Fruit fly (Drosophila melanogaster) whole organism, embryonic: ENCODE results near the gene gdl.

Experiments
- Blimp-1 ChIP-seq: fragments of 200-800 bp; sonication (Bioruptor generic); optimal IDR thresholded peaks from 3 replicates; lab custom pipeline; 2018; ENCODE audit warnings: missing biosample characterization, missing genetic modification characterization, mild to moderate bottlenecking, moderate library complexity, missing genetic modification reagents
- CG12391 ChIP-seq: fragments of 200-800 bp; sonication (Bioruptor generic); optimal IDR thresholded peaks from 3 replicates; lab custom pipeline; 2018; ENCODE audit warnings: missing biosample characterization, mild to moderate bottlenecking, missing genetic modification characterization, moderate library complexity
- CG17568 ChIP-seq: fragments of 200-800 bp; sonication (Bioruptor generic); optimal IDR thresholded peaks from 2 replicates; lab custom pipeline; 2018; ENCODE audit warnings: missing biosample characterization, mild to moderate bottlenecking, missing genetic modification characterization, moderate library complexity
- CG8281 ChIP-seq: fragments of 200-800 bp; sonication (Bioruptor generic); optimal IDR thresholded peaks from 2 replicates; lab custom pipeline; 2018; ENCODE audit warnings: missing biosample characterization, mild to moderate bottlenecking, missing genetic modification characterization, moderate library complexity
- CG8478 ChIP-seq: fragments of >200 bp; optimal IDR thresholded peaks from 2 replicates; lab custom pipeline; 2018
- Lpt ChIP-seq: fragments of >200 bp; optimal IDR thresholded peaks from 2 replicates; lab custom pipeline; 2018; ENCODE audit warnings: missing biosample characterization, missing genetic modification characterization
- ab ChIP-seq: fragments of 200-800 bp; sonication (Bioruptor generic); optimal IDR thresholded peaks from 2 replicates; lab custom pipeline; 2016; ENCODE audit warnings: missing biosample characterization, missing genetic modification characterization
- al ChIP-seq: fragments of 200-800 bp; sonication (Bioruptor generic); IDR thresholded peaks from 2 replicates; pipeline ENCODE4 v1.3.6; 2022; ENCODE audit warnings: missing biosample characterization, missing genetic modification characterization
- chif ChIP-seq, 2 experiments: fragments of 200-800 bp; sonication (Bioruptor generic); optimal IDR thresholded peaks; 3 replicates each; lab custom pipeline; 2016; ENCODE audit warnings: missing biosample characterization in 2 of 2, missing genetic modification characterization in 2 of 2
- ham ChIP-seq: fragments of 200-800 bp; sonication (Bioruptor generic); IDR thresholded peaks from 2 replicates; pipeline ENCODE4 v1.3.6; 2022; ENCODE audit warnings: missing biosample characterization, missing genetic modification characterization
- sug ChIP-seq: fragments of 200-800 bp; optimal IDR thresholded peaks from 2 replicates; lab custom pipeline; 2019; ENCODE audit warnings: missing biosample characterization, mild to moderate bottlenecking, missing genetic modification characterization, moderate library complexity
- z ChIP-seq: fragments of 200-800 bp; sonication (Bioruptor generic); IDR thresholded peaks from 3 replicates; pipeline ENCODE4 v1.3.6; 2022; ENCODE audit warnings: missing biosample characterization, missing genetic modification characterization

DNA sequence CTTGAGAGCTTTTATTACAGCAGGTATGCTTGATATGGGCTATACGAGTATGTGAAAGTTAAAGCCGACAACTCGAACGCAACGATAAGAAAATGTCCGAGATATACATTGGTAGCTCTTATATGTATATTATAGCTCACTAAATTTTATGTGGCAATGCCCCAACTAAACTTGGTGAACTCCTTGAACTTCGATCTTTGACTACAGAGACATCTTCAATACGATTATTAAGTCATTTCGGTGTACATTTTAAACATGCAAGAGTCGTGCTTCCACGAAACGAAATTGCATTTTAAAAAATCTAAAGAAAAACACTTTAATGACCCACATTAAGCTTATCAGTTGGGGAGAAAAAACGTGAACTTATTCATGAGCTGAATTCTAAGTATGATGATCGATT is 27.3 kb downstream of the gdl start:
- TF ChIP-seq CG17568 (no peak), sug (tag; lab: Kevin White, UChicago) (no peak), ab (GFP tag; lab: Kevin White, UChicago) (no peak), ham (GFP tag; lab: Robert Waterston, UW) (no peak), Lpt (GFP tag; lab: Kevin White, UChicago) (no peak), al (no peak), CG8281 (tag; lab: Kevin White, UChicago) (no peak), CG12391 (no peak), CG8478 (no peak), chif (GFP tag; optimal IDR thresholded peaks at IDR 0.05; lab: Kevin White, UChicago) (no peak), Blimp-1 (no peak), z (GFP tag; lab: Robert Waterston, UW) (no peak)
